Worm (Caenorhabditis elegans) whole organism, L2 larva: Measurements from ENCODE around the gene ZK1098.2.

ENCODE experiments used
- F13H6.1 ChIP-seq: sonication (generic microtip); optimal IDR thresholded peaks from 2 replicates; lab custom pipeline; 2016; ENCODE audit warnings: missing genetic modification characterization, missing compliant biosample characterization
- alr-1 ChIP-seq: fragments of 150-350 bp; optimal IDR thresholded peaks from 2 replicates; lab custom pipeline; 2014; ENCODE audit warnings: missing biosample characterization, missing genetic modification characterization
- ceh-82 ChIP-seq: fragments of 150-350 bp; optimal IDR thresholded peaks from 2 replicates; lab custom pipeline; 2014; ENCODE audit warnings: missing biosample characterization, missing genetic modification characterization
- egl-27 ChIP-seq: sonication (generic microtip); optimal IDR thresholded peaks from 3 replicates; lab custom pipeline; 2017; ENCODE audit warnings: missing biosample characterization, missing genetic modification reagents, missing genetic modification characterization
- elt-1 ChIP-seq: fragments of 150-350 bp; optimal IDR thresholded peaks from 2 replicates; lab custom pipeline; 2014; ENCODE audit warnings: missing biosample characterization, missing genetic modification characterization
- skn-1 ChIP-seq: sonication (generic microtip); optimal IDR thresholded peaks from 2 replicates; lab custom pipeline; 2017; ENCODE audit warnings: missing biosample characterization, missing genetic modification characterization

DNA sequence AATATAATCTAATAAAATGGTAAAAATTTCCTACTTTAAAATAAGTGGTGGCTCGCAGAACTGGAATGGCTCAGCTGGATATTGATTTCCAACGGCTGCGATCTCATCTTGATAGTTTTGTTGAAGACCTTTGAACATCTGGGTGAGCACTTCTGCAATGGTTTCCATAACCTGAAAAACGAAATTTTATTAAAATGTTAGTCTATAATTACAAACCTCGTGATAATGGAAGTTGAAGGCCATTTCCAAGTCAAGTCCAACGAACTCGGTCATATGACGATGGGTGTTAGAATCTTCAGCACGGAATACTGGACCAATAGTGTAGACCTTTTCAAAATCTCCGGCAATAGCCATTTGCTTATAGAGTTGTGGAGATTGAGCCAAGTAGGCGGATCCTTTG is 39.2 kb upstream of the ZK1098.2 start:
- TF ChIP-seq skn-1 (tag; lab: Kevin White, UChicago), result no peak
- no peak for TF ChIP-seq egl-27
- TF ChIP-seq F13H6.1 (tag; lab: Kevin White, UChicago), result no peak
- no peak for TF ChIP-seq ceh-82 (tag; lab: Kevin White, UChicago)
- no peak for TF ChIP-seq alr-1 (tag; lab: Kevin White, UChicago)
- TF ChIP-seq elt-1 (tag; lab: Kevin White, UChicago), result no peak
